Worm (Caenorhabditis elegans): ENCODE results near the gene F55A11.6.

DNA sequence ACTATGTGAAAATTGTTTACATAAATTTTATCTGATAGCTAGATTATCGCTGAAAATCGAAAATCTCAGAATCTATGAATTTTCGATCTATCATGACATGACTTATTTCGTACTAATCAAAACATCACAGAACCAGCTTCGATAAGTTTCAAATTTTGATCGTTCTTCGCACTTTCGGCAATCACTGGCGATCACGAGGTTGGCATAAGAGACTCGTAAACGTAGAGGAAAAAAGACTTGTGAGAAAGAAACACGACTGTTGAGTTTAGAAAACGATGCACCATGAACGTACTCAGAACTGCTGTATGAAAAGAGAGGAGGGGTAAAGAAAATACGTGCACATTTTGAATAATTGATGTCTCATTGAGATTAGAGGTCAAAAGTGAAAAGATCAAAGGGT lies 47.3 kb downstream of the F55A11.6 start:
- TF ChIP-seq ama-1 (optimal IDR thresholded peaks at IDR 0.05) (no peak), flt-1 (GFP tag; IDR thresholded peaks at IDR 0.05) (no peak), hnd-1 (tag; optimal IDR thresholded peaks at IDR 0.05) (no peak), tbx-11 (GFP tag; IDR thresholded peaks at IDR 0.05) (no peak), ceh-13 (GFP tag; optimal IDR thresholded peaks at IDR 0.05) (no peak), B0310.2 (tag; optimal IDR thresholded peaks at IDR 0.05) (no peak), pes-1 (GFP tag; IDR thresholded peaks at IDR 0.05) (no peak)

Data from whole organism, early embryonic.